Worm (Caenorhabditis elegans) whole organism, L2 larva: ENCODE results near the gene lig-4.
A peak's percentile ranks its signal among the peaks of the same experiment; 100 is the strongest.

Experiments used
- C34F6.9 ChIP-seq: fragments of 150-350 bp; optimal IDR thresholded peaks from 2 replicates; lab custom pipeline; 2014; ENCODE audit warnings: missing biosample characterization, missing genetic modification characterization
- F13H6.1 ChIP-seq: sonication (generic microtip); optimal IDR thresholded peaks from 2 replicates; lab custom pipeline; 2016; ENCODE audit warnings: missing genetic modification characterization, missing compliant biosample characterization
- R02D3.7 ChIP-seq: fragments of 150-350 bp; optimal IDR thresholded peaks from 2 replicates; lab custom pipeline; 2014; ENCODE audit warnings: missing biosample characterization, missing genetic modification characterization
- Y55F3AM.14 ChIP-seq: fragments of 200-800 bp; sonication (Bioruptor generic); optimal IDR thresholded peaks from 2 replicates; lab custom pipeline; 2018; ENCODE audit warnings: mild to moderate bottlenecking, missing genetic modification characterization, missing compliant biosample characterization
- ZK546.5 ChIP-seq: sonication (generic microtip); optimal IDR thresholded peaks from 2 replicates; lab custom pipeline; 2017; ENCODE audit warnings: missing biosample characterization, missing genetic modification characterization
- alr-1 ChIP-seq: fragments of 150-350 bp; optimal IDR thresholded peaks from 2 replicates; lab custom pipeline; 2014; ENCODE audit warnings: missing biosample characterization, missing genetic modification characterization
- aly-2 ChIP-seq: fragments of 150-350 bp; optimal IDR thresholded peaks from 2 replicates; lab custom pipeline; 2014; ENCODE audit warnings: missing biosample characterization, missing genetic modification characterization
- ama-1 ChIP-seq: fragments of 150-350 bp; optimal IDR thresholded peaks from 2 replicates; lab custom pipeline; 2018; ENCODE audit warnings: inconsistent platforms
- blmp-1 ChIP-seq: sonication (generic microtip); optimal IDR thresholded peaks from 2 replicates; lab custom pipeline; 2017; ENCODE audit warnings: missing genetic modification characterization, mild to moderate bottlenecking, missing compliant biosample characterization, antibody characterized with exemption, moderate library complexity; ENCODE audit not compliant: insufficient read depth
- egl-27 ChIP-seq: sonication (generic microtip); optimal IDR thresholded peaks from 3 replicates; lab custom pipeline; 2017; ENCODE audit warnings: missing biosample characterization, missing genetic modification reagents, missing genetic modification characterization
- elt-1 ChIP-seq: fragments of 150-350 bp; optimal IDR thresholded peaks from 2 replicates; lab custom pipeline; 2014; ENCODE audit warnings: missing biosample characterization, missing genetic modification characterization
- elt-3 ChIP-seq: sonication (generic microtip); optimal IDR thresholded peaks from 2 replicates; lab custom pipeline; 2017; ENCODE audit warnings: missing biosample characterization, missing genetic modification characterization
- fos-1 ChIP-seq: fragments of 150-350 bp; optimal IDR thresholded peaks from 2 replicates; lab custom pipeline; 2014; ENCODE audit warnings: missing biosample characterization, missing genetic modification characterization
- gmeb-1 ChIP-seq: fragments of 150-350 bp; optimal IDR thresholded peaks from 2 replicates; lab custom pipeline; 2014; ENCODE audit warnings: missing biosample characterization, missing genetic modification characterization
- lin-13 ChIP-seq: fragments of 150-350 bp; optimal IDR thresholded peaks from 2 replicates; lab custom pipeline; 2014; ENCODE audit warnings: missing biosample characterization, missing genetic modification reagents, missing genetic modification characterization
- lin-39 ChIP-seq: fragments of 150-350 bp; optimal IDR thresholded peaks from 2 replicates; lab custom pipeline; 2014; ENCODE audit warnings: missing biosample characterization, missing genetic modification reagents, missing genetic modification characterization
- lsy-2 ChIP-seq, 2 experiments: fragments of 150-350 bp in 1 of 2; sonication (generic microtip) in 1 of 2; optimal IDR thresholded peaks; 2 replicates each; lab custom pipeline; 2014 to 2017; ENCODE audit warnings: missing biosample characterization in 2 of 2, missing genetic modification characterization in 2 of 2
- mab-5 ChIP-seq: fragments of 150-350 bp; optimal IDR thresholded peaks from 2 replicates; lab custom pipeline; 2014; ENCODE audit warnings: missing biosample characterization, missing genetic modification characterization
- mdl-1 ChIP-seq, 2 experiments: fragments of 150-350 bp in 1 of 2; sonication (generic microtip) in 1 of 2; optimal IDR thresholded peaks; 2 replicates each; lab custom pipeline; 2017; ENCODE audit warnings: missing biosample characterization in 2 of 2, missing genetic modification characterization in 2 of 2
- nhr-11 ChIP-seq: fragments of 150-350 bp; optimal IDR thresholded peaks from 2 replicates; lab custom pipeline; 2014; ENCODE audit warnings: missing biosample characterization, missing genetic modification characterization
- nhr-129 ChIP-seq: fragments of 150-350 bp; optimal IDR thresholded peaks from 2 replicates; lab custom pipeline; 2014; ENCODE audit warnings: missing biosample characterization, missing genetic modification characterization
- nhr-21 ChIP-seq: fragments of 150-350 bp; optimal IDR thresholded peaks from 2 replicates; lab custom pipeline; 2014; ENCODE audit warnings: missing biosample characterization, missing genetic modification characterization
- nhr-23 ChIP-seq: fragments of 150-350 bp; optimal IDR thresholded peaks from 2 replicates; lab custom pipeline; 2014; ENCODE audit warnings: missing biosample characterization, missing genetic modification reagents, missing genetic modification characterization
- nhr-237 ChIP-seq: fragments of 150-350 bp; optimal IDR thresholded peaks from 2 replicates; lab custom pipeline; 2014; ENCODE audit warnings: missing biosample characterization, missing genetic modification characterization
- nhr-25 ChIP-seq: fragments of 150-350 bp; sonication (generic microtip); optimal IDR thresholded peaks from 3 replicates; lab custom pipeline; 2014; ENCODE audit warnings: missing biosample characterization, missing genetic modification characterization
- nhr-77 ChIP-seq: fragments of 150-350 bp; optimal IDR thresholded peaks from 2 replicates; lab custom pipeline; 2014; ENCODE audit warnings: missing biosample characterization, missing genetic modification characterization
- peb-1 ChIP-seq: fragments of 150-350 bp; optimal IDR thresholded peaks from 2 replicates; lab custom pipeline; 2014; ENCODE audit warnings: missing biosample characterization, missing genetic modification characterization
- sem-4 ChIP-seq: fragments of 150-350 bp; optimal IDR thresholded peaks from 2 replicates; lab custom pipeline; 2014; ENCODE audit warnings: missing biosample characterization, missing genetic modification reagents, missing genetic modification characterization
- skn-1 ChIP-seq: sonication (generic microtip); optimal IDR thresholded peaks from 2 replicates; lab custom pipeline; 2017; ENCODE audit warnings: missing biosample characterization, missing genetic modification characterization
- sma-3 ChIP-seq: sonication (generic microtip); optimal IDR thresholded peaks from 2 replicates; lab custom pipeline; 2016; ENCODE audit warnings: missing genetic modification reagents, missing genetic modification characterization, missing compliant biosample characterization
- sma-9 ChIP-seq, 2 experiments: fragments of 150-350 bp in 1 of 2; sonication (generic microtip) in 1 of 2; optimal IDR thresholded peaks; 2 replicates each; lab custom pipeline; 2014 to 2016; ENCODE audit warnings: missing genetic modification characterization in 2 of 2, mild to moderate bottlenecking in 1 of 2, missing biosample characterization in 1 of 2, missing compliant biosample characterization in 1 of 2, missing genetic modification reagents in 1 of 2, moderate library complexity in 1 of 2
- snpc-4 ChIP-seq: fragments of 150-350 bp; optimal IDR thresholded peaks from 2 replicates; lab custom pipeline; 2014; ENCODE audit warnings: missing biosample characterization, missing genetic modification characterization
- unc-55 ChIP-seq: fragments of 150-350 bp; sonication (generic microtip); optimal IDR thresholded peaks from 3 replicates; lab custom pipeline; 2014; ENCODE audit warnings: missing biosample characterization, missing genetic modification reagents, missing genetic modification characterization
- unc-62 ChIP-seq: fragments of 150-350 bp; optimal IDR thresholded peaks from 2 replicates; lab custom pipeline; 2014; ENCODE audit warnings: missing biosample characterization, missing genetic modification reagents, missing genetic modification characterization
- zag-1 ChIP-seq: fragments of 150-350 bp; optimal IDR thresholded peaks from 2 replicates; lab custom pipeline; 2014; ENCODE audit warnings: missing biosample characterization, missing genetic modification characterization
- ztf-11 ChIP-seq: sonication (generic microtip); optimal IDR thresholded peaks from 2 replicates; lab custom pipeline; 2017; ENCODE audit warnings: missing biosample characterization, missing genetic modification characterization

Gene lig-4

ce11 chrIII:7559869-7560268, 38.6 kb downstream of the lig-4 start:
- no peak for TF ChIP-seq gmeb-1 (tag; lab: Kevin White, UChicago)
- peak; percentile 68 for TF ChIP-seq F13H6.1 (tag; lab: Kevin White, UChicago)
- peak; percentile 78 for TF ChIP-seq unc-62 (GFP tag; lab: Kevin White, UChicago)
- peak; percentile 52 for TF ChIP-seq lin-39 (tag; lab: Kevin White, UChicago)
- TF ChIP-seq sma-9 (GFP tag; optimal IDR thresholded peaks at IDR 0.05; lab: Kevin White, UChicago): peak; percentile 45
- TF ChIP-seq sma-9 (tag; optimal IDR thresholded peaks at IDR 0.05; lab: Kevin White, UChicago): no peak
- no peak for TF ChIP-seq elt-1 (tag; lab: Kevin White, UChicago)
- peak; percentile 22 for TF ChIP-seq unc-55 (GFP tag; lab: Kevin White, UChicago)
- TF ChIP-seq ZK546.5 (tag; lab: Kevin White, UChicago): no peak
- TF ChIP-seq mab-5 (tag; lab: Kevin White, UChicago): peak; percentile 18
- no peak for TF ChIP-seq peb-1
- no peak for TF ChIP-seq R02D3.7 (tag; lab: Kevin White, UChicago)
- TF ChIP-seq C34F6.9: peak; percentile 19
- no peak for TF ChIP-seq nhr-77 (tag; lab: Kevin White, UChicago)
- no peak for TF ChIP-seq ztf-11
- no peak for TF ChIP-seq nhr-21 (tag; lab: Kevin White, UChicago)
- no peak for TF ChIP-seq Y55F3AM.14 (GFP tag; lab: Kevin White, UChicago)
- no peak for TF ChIP-seq alr-1 (tag; lab: Kevin White, UChicago)
- TF ChIP-seq mdl-1 (tag; optimal IDR thresholded peaks at IDR 0.05; lab: Kevin White, UChicago): no peak
- peak in 1 of 2 experiments; percentile 42 for TF ChIP-seq lsy-2 (tag; optimal IDR thresholded peaks at IDR 0.05; lab: Kevin White, UChicago)
- TF ChIP-seq egl-27 (tag; lab: Kevin White, UChicago): peak; percentile 32
- no peak for TF ChIP-seq sem-4 (tag; lab: Kevin White, UChicago)
- TF ChIP-seq elt-3: no peak
- TF ChIP-seq zag-1 (tag; lab: Kevin White, UChicago): peak; percentile 18
- TF ChIP-seq lin-13 (GFP tag; lab: Kevin White, UChicago): no peak
- TF ChIP-seq snpc-4 (tag; lab: Kevin White, UChicago): no peak
- TF ChIP-seq nhr-129: peak; percentile 64

ce11 chrIII:7561872-7562271, 40.6 kb downstream of the lig-4 start, which contains the start of gene lgc-12:
Gene lgc-12, plus strand, starts transcription at chrIII:7562172.
- TF ChIP-seq nhr-129 (no peak), nhr-25 (tag; lab: Kevin White, UChicago) (no peak), snpc-4 (tag; lab: Kevin White, UChicago) (no peak), nhr-237 (no peak), ztf-11 (no peak), zag-1 (tag; lab: Kevin White, UChicago) (no peak), nhr-11 (tag; lab: Kevin White, UChicago) (no peak), F13H6.1 (tag; lab: Kevin White, UChicago) (no peak), C34F6.9 (no peak), lsy-2 (tag; optimal IDR thresholded peaks at IDR 0.05; lab: Kevin White, UChicago) (no peak), lin-39 (tag; lab: Kevin White, UChicago) (no peak), sem-4 (tag; lab: Kevin White, UChicago) (no peak), unc-62 (GFP tag; lab: Kevin White, UChicago) (no peak), elt-3 (no peak), fos-1 (tag; lab: Kevin White, UChicago) (no peak), lin-13 (GFP tag; lab: Kevin White, UChicago) (no peak), blmp-1 (tag; lab: Kevin White, UChicago) (no peak), ama-1 (lab: Kevin White, UChicago) (no peak)

ce11 chrIII:7565247-7565646, 44.0 kb downstream of the lig-4 start, which contains the start of gene ttr-8:
Gene ttr-8, minus strand, starts transcription at chrIII:7565347.
- TF ChIP-seq nhr-23 (tag; lab: Kevin White, UChicago) (no peak), fos-1 (tag; lab: Kevin White, UChicago) (no peak), aly-2 (tag; lab: Kevin White, UChicago) (no peak), skn-1 (no peak), lsy-2 (tag; optimal IDR thresholded peaks at IDR 0.05; lab: Kevin White, UChicago) (no peak)

- no peak for TF ChIP-seq egl-27 (tag; lab: Kevin White, UChicago)
- TF ChIP-seq nhr-25 (tag; lab: Kevin White, UChicago): peak; percentile 56
- no peak for TF ChIP-seq nhr-23 (tag; lab: Kevin White, UChicago)
- TF ChIP-seq sma-9 (GFP tag; optimal IDR thresholded peaks at IDR 0.05; lab: Kevin White, UChicago): no peak
- no peak for TF ChIP-seq sma-9 (tag; optimal IDR thresholded peaks at IDR 0.05; lab: Kevin White, UChicago)
- TF ChIP-seq sma-3 (GFP tag; lab: Kevin White, UChicago): peak; percentile 41
Measured at ce11 chrIII:7566098-7566497, 44.8 kb downstream of the lig-4 start, which contains the start of gene ttr-32. Gene ttr-32, plus strand, starts transcription at chrIII:7566411.
